Fruit fly (Drosophila melanogaster) whole organism, embryonic: Measurements from ENCODE around the gene CG17283.

ENCODE experiments used
- ATbp ChIP-seq: fragments of 200-800 bp; sonication (Bioruptor generic); optimal IDR thresholded peaks from 2 replicates; lab custom pipeline; 2017; ENCODE audit warnings: missing biosample characterization, mild to moderate bottlenecking, missing genetic modification characterization, missing genetic modification reagents
- Atf-2 ChIP-seq: fragments of 200-800 bp; sonication (Bioruptor generic); optimal IDR thresholded peaks from 2 replicates; lab custom pipeline; 2016; ENCODE audit warnings: missing biosample characterization, missing genetic modification characterization
- Atf6 ChIP-seq: fragments of 200-800 bp; sonication (Bioruptor generic); IDR thresholded peaks from 2 replicates; pipeline ENCODE4 v1.3.6; 2022; ENCODE audit warnings: missing biosample characterization, missing genetic modification characterization
- B-H2 ChIP-seq: fragments of 200-800 bp; sonication (Bioruptor generic); optimal IDR thresholded peaks from 2 replicates; lab custom pipeline; 2018; ENCODE audit warnings: missing biosample characterization, mild to moderate bottlenecking, missing genetic modification characterization
- CG10209 ChIP-seq: fragments of 200-800 bp; sonication (Bioruptor generic); optimal IDR thresholded peaks from 3 replicates; lab custom pipeline; 2017; ENCODE audit warnings: missing biosample characterization, mild to moderate bottlenecking, missing genetic modification characterization, missing genetic modification reagents
- CG10267 ChIP-seq: fragments of 200-800 bp; sonication (Bioruptor generic); optimal IDR thresholded peaks from 2 replicates; lab custom pipeline; 2018; ENCODE audit warnings: missing biosample characterization, mild to moderate bottlenecking, missing genetic modification characterization, moderate library complexity
- CG10321 ChIP-seq: fragments of 200-800 bp; sonication (Bioruptor generic); IDR thresholded peaks from 2 replicates; pipeline ENCODE4 v1.3.6; 2022; ENCODE audit warnings: missing biosample characterization, missing genetic modification characterization
- CG10431 ChIP-seq: fragments of 200-800 bp; sonication (Bioruptor generic); optimal IDR thresholded peaks from 3 replicates; lab custom pipeline; 2018; ENCODE audit warnings: missing biosample characterization, mild to moderate bottlenecking, missing genetic modification characterization
- CG12071 ChIP-seq: fragments of 200-800 bp; sonication (Bioruptor generic); optimal IDR thresholded peaks from 3 replicates; lab custom pipeline; 2018; ENCODE audit warnings: missing biosample characterization, mild to moderate bottlenecking, missing genetic modification characterization
- CG12236 ChIP-seq: fragments of 200-800 bp; sonication (Bioruptor generic); optimal IDR thresholded peaks from 2 replicates; lab custom pipeline; 2016; ENCODE audit warnings: missing biosample characterization, missing genetic modification characterization
- CG14965 ChIP-seq: fragments of 200-800 bp; sonication (Bioruptor generic); optimal IDR thresholded peaks from 2 replicates; lab custom pipeline; 2016; ENCODE audit warnings: missing biosample characterization, missing genetic modification characterization, borderline replicate concordance
- CG1602 ChIP-seq: fragments of 200-800 bp; sonication (Bioruptor generic); optimal IDR thresholded peaks from 3 replicates; lab custom pipeline; 2016; ENCODE audit warnings: missing biosample characterization, missing genetic modification characterization
- CG18619 ChIP-seq: fragments of 200-800 bp; sonication (Bioruptor generic); optimal IDR thresholded peaks from 3 replicates; lab custom pipeline; 2017; ENCODE audit warnings: missing biosample characterization, mild to moderate bottlenecking, missing genetic modification characterization
- CG2199 ChIP-seq: fragments of 200-800 bp; sonication (Bioruptor generic); IDR thresholded peaks from 3 replicates; pipeline ENCODE4 v1.3.6; 2022; ENCODE audit warnings: missing biosample characterization, missing genetic modification characterization
- CG32767 ChIP-seq: fragments of 200-800 bp; sonication (Bioruptor generic); IDR thresholded peaks from 2 replicates; pipeline ENCODE4 v1.3.6; 2022; ENCODE audit warnings: missing biosample characterization, missing genetic modification characterization
- CG6254 ChIP-seq: fragments of 200-800 bp; sonication (Bioruptor generic); optimal IDR thresholded peaks from 3 replicates; lab custom pipeline; 2017; ENCODE audit warnings: mild to moderate bottlenecking, missing biosample characterization, missing genetic modification reagents, missing genetic modification characterization
- CG7786 ChIP-seq: fragments of 200-800 bp; sonication (Bioruptor generic); optimal IDR thresholded peaks from 2 replicates; lab custom pipeline; 2016; ENCODE audit warnings: missing biosample characterization, missing genetic modification characterization
- CG8089 ChIP-seq: fragments of 200-800 bp; sonication (Bioruptor generic); optimal IDR thresholded peaks from 3 replicates; lab custom pipeline; 2016; ENCODE audit warnings: missing biosample characterization, missing genetic modification characterization
- CG8281 ChIP-seq: fragments of 200-800 bp; sonication (Bioruptor generic); optimal IDR thresholded peaks from 2 replicates; lab custom pipeline; 2018; ENCODE audit warnings: missing biosample characterization, mild to moderate bottlenecking, missing genetic modification characterization, moderate library complexity
- CG9817 ChIP-seq: fragments of 200-800 bp; sonication (Bioruptor generic); optimal IDR thresholded peaks from 2 replicates; lab custom pipeline; 2018; ENCODE audit warnings: missing biosample characterization, mild to moderate bottlenecking, missing genetic modification characterization, moderate library complexity
- CHES-1-like ChIP-seq: fragments of 200-800 bp; sonication (Bioruptor generic); optimal IDR thresholded peaks from 2 replicates; lab custom pipeline; 2016; ENCODE audit warnings: missing biosample characterization, missing genetic modification characterization
- CkIIα-i1 ChIP-seq: fragments of 200-800 bp; sonication (Bioruptor generic); IDR thresholded peaks from 2 replicates; pipeline ENCODE4 v1.3.6; 2022; ENCODE audit warnings: missing biosample characterization, missing genetic modification characterization
- Gug ChIP-seq: fragments of 200-800 bp; sonication (Bioruptor generic); IDR thresholded peaks from 4 replicates; pipeline ENCODE4 v1.3.6; 2022; ENCODE audit warnings: missing biosample characterization, missing genetic modification characterization
- Lim3 ChIP-seq: fragments of 200-800 bp; sonication (Bioruptor generic); IDR thresholded peaks from 2 replicates; pipeline ENCODE4 v1.3.6; 2022; ENCODE audit warnings: missing biosample characterization, missing genetic modification characterization
- NC2α ChIP-seq: fragments of 200-800 bp; sonication (Bioruptor generic); optimal IDR thresholded peaks from 2 replicates; lab custom pipeline; 2016; ENCODE audit warnings: missing biosample characterization, missing genetic modification characterization
- Neu2 ChIP-seq: fragments of 200-800 bp; sonication (Bioruptor generic); optimal IDR thresholded peaks from 3 replicates; lab custom pipeline; 2016; ENCODE audit warnings: missing biosample characterization, missing genetic modification characterization, borderline replicate concordance
- Nf-YB ChIP-seq: fragments of 200-800 bp; sonication (Bioruptor generic); optimal IDR thresholded peaks from 3 replicates; lab custom pipeline; 2019; ENCODE audit warnings: missing biosample characterization, mild to moderate bottlenecking, missing genetic modification characterization, moderate library complexity
- Nf-YC ChIP-seq: fragments of 200-800 bp; optimal IDR thresholded peaks from 3 replicates; lab custom pipeline; 2019; ENCODE audit warnings: missing biosample characterization, mild to moderate bottlenecking, missing genetic modification characterization, moderate library complexity
- Ravus ChIP-seq: fragments of 200-800 bp; sonication (Bioruptor generic); IDR thresholded peaks from 2 replicates; pipeline ENCODE4 v1.3.6; 2022; ENCODE audit warnings: missing biosample characterization, missing genetic modification characterization
- amos ChIP-seq: fragments of 200-800 bp; sonication (Bioruptor generic); IDR thresholded peaks from 2 replicates; pipeline ENCODE4 v1.3.6; 2022; ENCODE audit warnings: missing biosample characterization, missing genetic modification characterization; ENCODE audit not compliant: partially characterized antibody
- ara ChIP-seq: fragments of 200-800 bp; sonication (Bioruptor generic); IDR thresholded peaks from 2 replicates; pipeline ENCODE4 v1.3.6; 2022; ENCODE audit warnings: missing biosample characterization, missing genetic modification characterization
- az2 ChIP-seq: fragments of 200-800 bp; sonication (Bioruptor generic); optimal IDR thresholded peaks from 3 replicates; lab custom pipeline; 2016; ENCODE audit warnings: missing biosample characterization, missing genetic modification characterization
- bab2 ChIP-seq: fragments of 200-800 bp; sonication (Bioruptor generic); optimal IDR thresholded peaks from 2 replicates; lab custom pipeline; 2016; ENCODE audit warnings: missing biosample characterization, missing genetic modification characterization
- bowl ChIP-seq: fragments of 200-800 bp; sonication (Bioruptor generic); IDR thresholded peaks from 2 replicates; pipeline ENCODE4 v1.3.6; 2022; ENCODE audit warnings: missing biosample characterization, missing genetic modification characterization
- br ChIP-seq: fragments of >200 bp; optimal IDR thresholded peaks from 2 replicates; lab custom pipeline; 2017
- bsh ChIP-seq, 2 experiments: fragments of 200-800 bp; sonication (Bioruptor generic); optimal IDR thresholded peaks; 2 replicates each; lab custom pipeline; 2017 to 2018; ENCODE audit warnings: mild to moderate bottlenecking in 2 of 2, missing biosample characterization in 2 of 2, missing genetic modification characterization in 2 of 2, moderate library complexity in 1 of 2
- dm ChIP-seq: fragments of 200-800 bp; sonication (Bioruptor generic); optimal IDR thresholded peaks from 3 replicates; lab custom pipeline; 2016; ENCODE audit warnings: missing biosample characterization, missing genetic modification characterization
- ems ChIP-seq: fragments of 200-800 bp; sonication (Bioruptor generic); optimal IDR thresholded peaks from 3 replicates; lab custom pipeline; 2016; ENCODE audit warnings: missing biosample characterization, missing genetic modification characterization
- fd96Cb ChIP-seq: fragments of 200-800 bp; sonication (Bioruptor generic); optimal IDR thresholded peaks from 2 replicates; lab custom pipeline; 2018; ENCODE audit warnings: missing biosample characterization, mild to moderate bottlenecking, missing genetic modification characterization, moderate library complexity
- fu2 ChIP-seq: fragments of 200-800 bp; sonication (Bioruptor generic); optimal IDR thresholded peaks from 2 replicates; lab custom pipeline; 2016; ENCODE audit warnings: missing biosample characterization, missing genetic modification characterization
- grau ChIP-seq: fragments of 200-800 bp; optimal IDR thresholded peaks from 3 replicates; lab custom pipeline; 2019; ENCODE audit warnings: missing biosample characterization, mild to moderate bottlenecking, missing genetic modification characterization, moderate library complexity
- hkb ChIP-seq, 2 experiments: fragments of 200-800 bp in 1 of 2; fragments of >200 bp in 1 of 2; sonication (Bioruptor generic) in 1 of 2; IDR thresholded peaks in 1 of 2; optimal IDR thresholded peaks in 1 of 2; 2 replicates each; pipeline versions ENCODE4 v1.3.6 to Lab custom; 2017 to 2022; ENCODE audit warnings: missing biosample characterization in 1 of 2, missing genetic modification characterization in 1 of 2
- lbe ChIP-seq: fragments of 200-800 bp; sonication (Bioruptor generic); optimal IDR thresholded peaks from 2 replicates; lab custom pipeline; 2016; ENCODE audit warnings: missing biosample characterization, mild to moderate bottlenecking, missing genetic modification characterization
- onecut ChIP-seq: fragments of 200-800 bp; sonication (Bioruptor generic); IDR thresholded peaks from 2 replicates; pipeline ENCODE4 v1.3.6; 2022; ENCODE audit warnings: missing biosample characterization, missing genetic modification characterization
- pb ChIP-seq: fragments of 200-800 bp; sonication (Bioruptor generic); optimal IDR thresholded peaks from 3 replicates; lab custom pipeline; 2016; ENCODE audit warnings: missing biosample characterization, missing genetic modification characterization
- prd ChIP-seq, 3 experiments: fragments of >200 bp in 2 of 3; fragments of 200-800 bp in 1 of 3; sonication (Bioruptor generic) in 1 of 3; optimal IDR thresholded peaks in 2 of 3; IDR thresholded peaks in 1 of 3; 2 replicates in 2 of 3; 3 replicates in 1 of 3; pipeline versions ENCODE4 v1.3.6 to Lab custom; 2017 to 2022; ENCODE audit warnings: missing biosample characterization in 1 of 3, missing genetic modification characterization in 1 of 3
- pum ChIP-seq: fragments of 200-800 bp; sonication (Bioruptor generic); optimal IDR thresholded peaks from 2 replicates; lab custom pipeline; 2016; ENCODE audit warnings: missing biosample characterization, missing genetic modification characterization
- seq ChIP-seq: fragments of 200-800 bp; sonication (Bioruptor generic); IDR thresholded peaks from 2 replicates; pipeline ENCODE4 v1.3.6; 2022; ENCODE audit warnings: missing biosample characterization, missing genetic modification characterization
- slp2 ChIP-seq: fragments of 200-800 bp; sonication (Bioruptor generic); optimal IDR thresholded peaks from 2 replicates; lab custom pipeline; 2016; ENCODE audit warnings: missing biosample characterization, missing genetic modification characterization
- sug ChIP-seq: fragments of 200-800 bp; optimal IDR thresholded peaks from 2 replicates; lab custom pipeline; 2019; ENCODE audit warnings: missing biosample characterization, mild to moderate bottlenecking, missing genetic modification characterization, moderate library complexity
- tap ChIP-seq: fragments of 200-800 bp; optimal IDR thresholded peaks from 3 replicates; lab custom pipeline; 2019; ENCODE audit warnings: missing biosample characterization, mild to moderate bottlenecking, missing genetic modification characterization, moderate library complexity

The CG17283 gene

dm6 chr3R:17400675-17401118, 7.0 kb upstream of the CG17283 start (continued):
- TF ChIP-seq pb (GFP tag; lab: Kevin White, UChicago): peak; percentile 41
- no peak for TF ChIP-seq B-H2 (GFP tag; lab: Kevin White, UChicago)
- TF ChIP-seq CG2199 (GFP tag; lab: Robert Waterston, UW): no peak
- TF ChIP-seq prd (optimal IDR thresholded peaks at IDR 0.05; lab: Kevin White, UChicago): no peak
- peak; percentile 18; the same call in 1 of the 3 replicates for TF ChIP-seq prd (GFP tag; IDR thresholded peaks at IDR 0.05; lab: Robert Waterston, UW)
- no peak for TF ChIP-seq CG6254 (GFP tag; lab: Kevin White, UChicago)
- no peak for TF ChIP-seq onecut
- TF ChIP-seq grau (tag; lab: Kevin White, UChicago): no peak
- no peak for TF ChIP-seq CG32767 (GFP tag; lab: Robert Waterston, UW)
- no peak for TF ChIP-seq CG9817 (tag; lab: Kevin White, UChicago)
- no peak for TF ChIP-seq CG8089
- TF ChIP-seq Nf-YC: no peak
- TF ChIP-seq CG8281: peak; percentile 3
- TF ChIP-seq Nf-YB (GFP tag; lab: Kevin White, UChicago): no peak
- no peak for TF ChIP-seq seq
- TF ChIP-seq Gug (GFP tag; lab: Robert Waterston, UW): no peak
- no peak for TF ChIP-seq amos
- TF ChIP-seq lbe: peak; percentile 47
- TF ChIP-seq Atf-2 (GFP tag; lab: Kevin White, UChicago): no peak
- no peak for TF ChIP-seq fu2 (GFP tag; lab: Kevin White, UChicago)
- no peak for TF ChIP-seq az2 (GFP tag; lab: Kevin White, UChicago)
- TF ChIP-seq CG14965 (GFP tag; lab: Kevin White, UChicago): no peak
- no peak for TF ChIP-seq bowl (GFP tag; lab: Robert Waterston, UW)
- no peak for TF ChIP-seq CG10431
- no peak for TF ChIP-seq slp2
- TF ChIP-seq bsh (GFP tag; optimal IDR thresholded peaks at IDR 0.05; lab: Kevin White, UChicago): no peak
- TF ChIP-seq Atf6 (GFP tag; lab: Robert Waterston, UW): no peak
- TF ChIP-seq CG12236 (GFP tag; lab: Kevin White, UChicago): no peak
- TF ChIP-seq fd96Cb (tag; lab: Kevin White, UChicago): peak; percentile 63
- no peak for TF ChIP-seq dm (GFP tag; lab: Kevin White, UChicago)
- no peak for TF ChIP-seq pum (GFP tag; lab: Kevin White, UChicago)
- TF ChIP-seq bab2: peak; percentile 58
- no peak for TF ChIP-seq NC2α (GFP tag; lab: Kevin White, UChicago)
- TF ChIP-seq Lim3: no peak
- TF ChIP-seq CG7786 (GFP tag; lab: Kevin White, UChicago): no peak
- no peak for TF ChIP-seq Neu2 (GFP tag; lab: Kevin White, UChicago)
- no peak for TF ChIP-seq ATbp (GFP tag; lab: Kevin White, UChicago)
- TF ChIP-seq ara: peak; percentile 50; the same call in 1 of the 2 replicates
- TF ChIP-seq sug (tag; lab: Kevin White, UChicago): no peak
- TF ChIP-seq hkb (optimal IDR thresholded peaks at IDR 0.05; lab: Kevin White, UChicago): no peak
- peak; percentile 80 for TF ChIP-seq hkb (GFP tag; IDR thresholded peaks at IDR 0.05; lab: Robert Waterston, UW)
- no peak for TF ChIP-seq CG18619 (GFP tag; lab: Kevin White, UChicago)
- no peak for TF ChIP-seq br (lab: Kevin White, UChicago)
- no peak for TF ChIP-seq CG10209 (GFP tag; lab: Kevin White, UChicago)
- no peak for TF ChIP-seq CHES-1-like (GFP tag; lab: Kevin White, UChicago)
- TF ChIP-seq ems (GFP tag; lab: Kevin White, UChicago): no peak
- peak; percentile 55 for TF ChIP-seq CG10267 (tag; lab: Kevin White, UChicago)
- peak; percentile 17 for TF ChIP-seq tap (tag; lab: Kevin White, UChicago)
- peak; percentile 50 for TF ChIP-seq CG12071 (GFP tag; lab: Kevin White, UChicago)
- TF ChIP-seq CG1602 (GFP tag; lab: Kevin White, UChicago): no peak
- TF ChIP-seq CkIIα-i1 (GFP tag; lab: Robert Waterston, UW): no peak
- no peak for TF ChIP-seq Ravus
- TF ChIP-seq CG10321 (GFP tag; lab: Robert Waterston, UW): no peak
